Worm (Caenorhabditis elegans) whole organism, L1 larva: ENCODE results near the gene R13A1.1.
A peak's percentile ranks its signal among the peaks of the same experiment; 100 is the strongest.

ENCODE experiments used
- C16A3.4 ChIP-seq: fragments of 150-350 bp; optimal IDR thresholded peaks from 2 replicates; lab custom pipeline; 2014; ENCODE audit warnings: missing biosample characterization, missing genetic modification characterization
- aha-1 ChIP-seq: fragments of 150-350 bp; optimal IDR thresholded peaks from 2 replicates; lab custom pipeline; 2014; ENCODE audit warnings: missing biosample characterization, missing genetic modification characterization
- alr-1 ChIP-seq: fragments of 200-800 bp; sonication (Bioruptor generic); optimal IDR thresholded peaks from 2 replicates; lab custom pipeline; 2018; ENCODE audit warnings: borderline replicate concordance, mild to moderate bottlenecking, missing genetic modification characterization, missing compliant biosample characterization
- ama-1 ChIP-seq: fragments of 150-350 bp; optimal IDR thresholded peaks from 2 replicates; lab custom pipeline; 2014
- ceh-8 ChIP-seq: fragments of 200-800 bp; sonication (Bioruptor generic); optimal IDR thresholded peaks from 2 replicates; lab custom pipeline; 2018; ENCODE audit warnings: mild to moderate bottlenecking, missing genetic modification characterization, moderate library complexity, missing compliant biosample characterization
- dsc-1 ChIP-seq: sonication (generic microtip); optimal IDR thresholded peaks from 2 replicates; lab custom pipeline; 2016; ENCODE audit warnings: mild to moderate bottlenecking, missing genetic modification characterization, missing compliant biosample characterization
- efl-1 ChIP-seq, 4 experiments: fragments of 150-350 bp; optimal IDR thresholded peaks in 3 of 4; peaks in 1 of 4; 1 replicate in 1 of 4; 2 replicates in 3 of 4; lab custom pipeline; 2014; ENCODE audit warnings: missing biosample characterization in 2 of 4, missing genetic modification characterization in 2 of 4, missing genetic modification reagents in 2 of 4
- efl-3 ChIP-seq: fragments of 200-800 bp; sonication (Bioruptor generic); optimal IDR thresholded peaks from 2 replicates; lab custom pipeline; 2018; ENCODE audit warnings: mild to moderate bottlenecking, missing genetic modification characterization, missing compliant biosample characterization
- egl-13 ChIP-seq: sonication (generic microtip); optimal IDR thresholded peaks from 2 replicates; lab custom pipeline; 2016; ENCODE audit warnings: missing genotype, missing genetic modification reagents, missing genetic modification characterization, missing compliant biosample characterization
- egl-27 ChIP-seq, 2 experiments: fragments of 150-350 bp in 1 of 2; sonication (generic microtip); optimal IDR thresholded peaks; 3 replicates each; lab custom pipeline; 2017 to 2018; ENCODE audit warnings: missing biosample characterization in 2 of 2, missing genetic modification characterization in 2 of 2, missing genetic modification reagents in 2 of 2
- elt-2 ChIP-seq: sonication (generic microtip); optimal IDR thresholded peaks from 2 replicates; lab custom pipeline; 2016; ENCODE audit warnings: missing genetic modification characterization, mild to moderate bottlenecking, inconsistent platforms, missing compliant biosample characterization, missing genetic modification reagents
- fkh-4 ChIP-seq: sonication (generic microtip); optimal IDR thresholded peaks from 2 replicates; lab custom pipeline; 2016; ENCODE audit warnings: missing compliant biosample characterization, missing genetic modification characterization, borderline replicate concordance
- fos-1 ChIP-seq: fragments of 150-350 bp; optimal IDR thresholded peaks from 2 replicates; lab custom pipeline; 2014; ENCODE audit warnings: missing biosample characterization, missing genetic modification characterization
- hlh-17 ChIP-seq: fragments of 200-800 bp; sonication (Bioruptor generic); optimal IDR thresholded peaks from 2 replicates; lab custom pipeline; 2018; ENCODE audit warnings: missing genetic modification characterization, mild to moderate bottlenecking, missing compliant biosample characterization, moderate library complexity, borderline replicate concordance
- jun-1 ChIP-seq: fragments of 150-350 bp; optimal IDR thresholded peaks from 2 replicates; lab custom pipeline; 2014; ENCODE audit warnings: missing biosample characterization, missing genetic modification reagents, missing genetic modification characterization
- lin-35 ChIP-seq, 2 experiments: fragments of 150-350 bp; optimal IDR thresholded peaks; 2 replicates each; lab custom pipeline; 2014; ENCODE audit warnings: missing biosample characterization in 2 of 2, missing genetic modification characterization in 2 of 2, missing genetic modification reagents in 2 of 2
- lir-3 ChIP-seq: sonication (generic microtip); optimal IDR thresholded peaks from 2 replicates; lab custom pipeline; 2016; ENCODE audit warnings: mild to moderate bottlenecking, missing genetic modification characterization, moderate library complexity, missing compliant biosample characterization; ENCODE audit not compliant: poor library complexity
- mdl-1 ChIP-seq, 2 experiments: fragments of 150-350 bp; optimal IDR thresholded peaks; 2 replicates each; lab custom pipeline; 2014 to 2017; ENCODE audit warnings: missing biosample characterization in 2 of 2, missing genetic modification characterization in 2 of 2, inconsistent platforms in 1 of 2
- nhr-11 ChIP-seq: fragments of 150-350 bp; optimal IDR thresholded peaks from 2 replicates; lab custom pipeline; 2014; ENCODE audit warnings: missing biosample characterization, missing genetic modification characterization
- nhr-20 ChIP-seq: sonication (generic microtip); optimal IDR thresholded peaks from 2 replicates; lab custom pipeline; 2016; ENCODE audit warnings: mild to moderate bottlenecking, missing genetic modification characterization, missing compliant biosample characterization
- nhr-28 ChIP-seq: fragments of 150-350 bp; optimal IDR thresholded peaks from 2 replicates; lab custom pipeline; 2014; ENCODE audit warnings: missing biosample characterization, missing genetic modification characterization
- nhr-47 ChIP-seq: sonication (generic microtip); optimal IDR thresholded peaks from 2 replicates; lab custom pipeline; 2016; ENCODE audit warnings: mild to moderate bottlenecking, missing genetic modification characterization, moderate library complexity, missing compliant biosample characterization
- nhr-77 ChIP-seq: fragments of 150-350 bp; optimal IDR thresholded peaks from 2 replicates; lab custom pipeline; 2014; ENCODE audit warnings: missing biosample characterization, missing genetic modification characterization
- nhr-84 ChIP-seq: sonication (generic microtip); optimal IDR thresholded peaks from 2 replicates; lab custom pipeline; 2017; ENCODE audit warnings: missing biosample characterization, missing genetic modification characterization
- nhr-90 ChIP-seq: sonication (generic microtip); optimal IDR thresholded peaks from 2 replicates; lab custom pipeline; 2016; ENCODE audit warnings: mild to moderate bottlenecking, missing genetic modification characterization, missing compliant biosample characterization; ENCODE audit not compliant: poor library complexity
- pag-3 ChIP-seq: sonication (generic microtip); optimal IDR thresholded peaks from 2 replicates; lab custom pipeline; 2017; ENCODE audit warnings: missing genetic modification characterization, mild to moderate bottlenecking, missing compliant biosample characterization, antibody characterized with exemption, borderline replicate concordance; ENCODE audit not compliant: insufficient read depth
- pax-3 ChIP-seq: fragments of 200-800 bp; sonication (Bioruptor generic); optimal IDR thresholded peaks from 2 replicates; lab custom pipeline; 2018; ENCODE audit warnings: mild to moderate bottlenecking, missing genetic modification characterization, moderate library complexity, missing compliant biosample characterization
- rnt-1 ChIP-seq: sonication (generic microtip); optimal IDR thresholded peaks from 2 replicates; lab custom pipeline; 2016; ENCODE audit warnings: mild to moderate bottlenecking, missing genetic modification characterization, moderate library complexity, missing compliant biosample characterization
- sox-4 ChIP-seq: sonication (generic microtip); optimal IDR thresholded peaks from 2 replicates; lab custom pipeline; 2016; ENCODE audit warnings: missing genetic modification characterization, missing compliant biosample characterization
- sptf-1 ChIP-seq: fragments of 150-350 bp; optimal IDR thresholded peaks from 2 replicates; lab custom pipeline; 2014; ENCODE audit warnings: missing biosample characterization, missing genetic modification characterization
- tlp-1 ChIP-seq: fragments of 150-350 bp; optimal IDR thresholded peaks from 2 replicates; lab custom pipeline; 2014; ENCODE audit warnings: missing biosample characterization, missing genetic modification characterization
- unc-130 ChIP-seq: fragments of 150-350 bp; optimal IDR thresholded peaks from 2 replicates; lab custom pipeline; 2017; ENCODE audit warnings: missing biosample characterization, missing genetic modification characterization, inconsistent platforms
- unc-30 ChIP-seq: sonication (generic microtip); optimal IDR thresholded peaks from 2 replicates; lab custom pipeline; 2017; ENCODE audit warnings: missing biosample characterization, missing genetic modification characterization
- unc-62 ChIP-seq: fragments of 150-350 bp; optimal IDR thresholded peaks from 2 replicates; lab custom pipeline; 2014; ENCODE audit warnings: missing biosample characterization, missing genetic modification reagents, missing genetic modification characterization
- xbp-1 ChIP-seq: sonication (generic microtip); optimal IDR thresholded peaks from 2 replicates; lab custom pipeline; 2016; ENCODE audit warnings: missing genetic modification characterization, missing compliant biosample characterization
- ztf-11 ChIP-seq, 2 experiments: sonication (generic microtip); optimal IDR thresholded peaks; 2 replicates each; lab custom pipeline; 2016 to 2017; ENCODE audit warnings: missing genetic modification characterization in 2 of 2, missing biosample characterization in 1 of 2, missing compliant biosample characterization in 1 of 2

R13A1.1 gene

ce11 chrIV:7176887-7177286 is 43.0 kb upstream of the R13A1.1 start, which contains the start of gene str-44:
str-44 (plus strand) TSS chrIV:7177187.
- TF ChIP-seq ama-1 (lab: Kevin White, UChicago) (no peak), nhr-77 (tag; lab: Kevin White, UChicago) (no peak), pax-3 (no peak), pag-3 (tag; lab: Kevin White, UChicago) (no peak), lin-35 (GFP tag; optimal IDR thresholded peaks at IDR 0.05; lab: Kevin White, UChicago) (no peak), lir-3 (tag; lab: Kevin White, UChicago) (no peak), xbp-1 (tag; lab: Kevin White, UChicago) (no peak)

ce11 chrIV:7178942-7179341 is 40.9 kb upstream of the R13A1.1 start, which contains the start of gene C42D4.3:
C42D4.3 (plus strand) TSS chrIV:7179239.
- TF ChIP-seq efl-3 (GFP tag; lab: Kevin White, UChicago) (no peak), elt-2 (tag; lab: Kevin White, UChicago) (no peak), alr-1 (tag; lab: Kevin White, UChicago) (no peak), nhr-28 (no peak), xbp-1 (tag; lab: Kevin White, UChicago) (no peak), nhr-11 (tag; lab: Kevin White, UChicago) (no peak), nhr-84 (tag; lab: Kevin White, UChicago) (no peak), unc-30 (no peak), efl-1 (optimal IDR thresholded peaks at IDR 0.05; lab: Kevin White, UChicago) (no peak), efl-1 (GFP tag; optimal IDR thresholded peaks at IDR 0.05 in 1 of 2; lab: Kevin White, UChicago) (no peak), unc-62 (GFP tag; lab: Kevin White, UChicago) (no peak), fos-1 (no peak), egl-13 (tag; lab: Kevin White, UChicago) (no peak), ztf-11 (tag; optimal IDR thresholded peaks at IDR 0.05; lab: Kevin White, UChicago) (no peak), ceh-8 (GFP tag; lab: Kevin White, UChicago) (no peak), dsc-1 (tag; lab: Kevin White, UChicago) (no peak), egl-27 (tag; optimal IDR thresholded peaks at IDR 0.05; lab: Kevin White, UChicago) (no peak), pax-3 (no peak), lin-35 (GFP tag; optimal IDR thresholded peaks at IDR 0.05; lab: Kevin White, UChicago) (no peak)

ce11 chrIV:7180304-7180703 is 39.5 kb upstream of the R13A1.1 start, which contains the start of gene cest-10:
cest-10 (plus strand) TSS chrIV:7180557.
- TF ChIP-seq tlp-1 (tag; lab: Kevin White, UChicago) (peak; percentile 32), jun-1 (peak; percentile 13), elt-2 (tag; lab: Kevin White, UChicago) (peak; percentile 74), nhr-90 (tag; lab: Kevin White, UChicago) (no peak), efl-1 (optimal IDR thresholded peaks at IDR 0.05; lab: Kevin White, UChicago) (no peak), efl-1 (GFP tag; optimal IDR thresholded peaks at IDR 0.05 in 1 of 2; lab: Kevin White, UChicago) (peak in 1 of 2 experiments; percentile 50)

- TF ChIP-seq sptf-1 = no peak
- no peak for TF ChIP-seq hlh-17 (GFP tag; lab: Kevin White, UChicago)
- TF ChIP-seq nhr-11 (tag; lab: Kevin White, UChicago) = no peak
- TF ChIP-seq dsc-1 (tag; lab: Kevin White, UChicago) = no peak
- no peak for TF ChIP-seq C16A3.4 (tag; lab: Kevin White, UChicago)
- TF ChIP-seq nhr-47 (tag; lab: Kevin White, UChicago) = no peak
- TF ChIP-seq unc-62 (GFP tag; lab: Kevin White, UChicago) = no peak
Measured at ce11 chrIV:7182818-7183217, 37.0 kb upstream of the R13A1.1 start.

ce11 chrIV:7184597-7184996 is 35.2 kb upstream of the R13A1.1 start, which contains the start of gene clec-179:
clec-179 (minus strand) TSS chrIV:7184697.
- TF ChIP-seq nhr-28 (no peak), unc-130 (tag; lab: Kevin White, UChicago) (no peak), fkh-4 (no peak), nhr-20 (tag; lab: Kevin White, UChicago) (no peak), ztf-11 (tag; optimal IDR thresholded peaks at IDR 0.05; lab: Kevin White, UChicago) (no peak), rnt-1 (tag; lab: Kevin White, UChicago) (no peak), fos-1 (no peak), mdl-1 (tag; optimal IDR thresholded peaks at IDR 0.05; lab: Kevin White, UChicago) (no peak), sox-4 (no peak), aha-1 (tag; lab: Kevin White, UChicago) (no peak), dsc-1 (tag; lab: Kevin White, UChicago) (no peak)
